Fruit fly (Drosophila melanogaster): Measurements from ENCODE around the gene EMC2B.

The EMC2B gene

dm6 chr3R:16987924-16988298 lies 3.8 kb downstream of the EMC2B start (continued):
- no peak for TF ChIP-seq corto (GFP tag; optimal IDR thresholded peaks at IDR 0.05)
- peak; percentile 24 for TF ChIP-seq CG15269 (tag; optimal IDR thresholded peaks at IDR 0.05)
- no peak for TF ChIP-seq CG2129 (GFP tag; IDR thresholded peaks at IDR 0.05; ENCODE audit: partially characterized antibody)
- TF ChIP-seq CG8290 (GFP tag; optimal IDR thresholded peaks at IDR 0.05), result no peak
- TF ChIP-seq CG8290 (tag; optimal IDR thresholded peaks at IDR 0.05), result no peak
- no peak for TF ChIP-seq CG1529 (GFP tag; optimal IDR thresholded peaks at IDR 0.05)
- no peak for TF ChIP-seq CG6654 (GFP tag; optimal IDR thresholded peaks at IDR 0.05)
- no peak for TF ChIP-seq tap (tag; optimal IDR thresholded peaks at IDR 0.05)
- TF ChIP-seq CG31365 (tag; optimal IDR thresholded peaks at IDR 0.05), result no peak
- peak; percentile 23 for TF ChIP-seq Vsx1 (GFP tag; optimal IDR thresholded peaks at IDR 0.05)
- no peak for TF ChIP-seq CG18764 (GFP tag; optimal IDR thresholded peaks at IDR 0.05)
- no peak for TF ChIP-seq CG32532 (GFP tag; IDR thresholded peaks at IDR 0.05)
- TF ChIP-seq unpg (GFP tag; optimal IDR thresholded peaks at IDR 0.05), result peak; percentile 33
- TF ChIP-seq psq (GFP tag; optimal IDR thresholded peaks at IDR 0.05), result no peak
- TF ChIP-seq h (optimal IDR thresholded peaks at IDR 0.05), result no peak
- TF ChIP-seq p53 (GFP tag; optimal IDR thresholded peaks at IDR 0.05), result no peak
- no peak for TF ChIP-seq CG11695 (GFP tag; IDR thresholded peaks at IDR 0.05)
- TF ChIP-seq ind (GFP tag; optimal IDR thresholded peaks at IDR 0.05), result no peak
- TF ChIP-seq CG11085 (GFP tag; IDR thresholded peaks at IDR 0.05), result no peak
- TF ChIP-seq sna (GFP tag; IDR thresholded peaks at IDR 0.05; ENCODE audit: partially characterized antibody), result no peak
- no peak for TF ChIP-seq fd3F (GFP tag; optimal IDR thresholded peaks at IDR 0.05)
- peak; percentile 11 for TF ChIP-seq CG11504 (tag; optimal IDR thresholded peaks at IDR 0.05)
- peak; percentile 10 for TF ChIP-seq ATbp (GFP tag; optimal IDR thresholded peaks at IDR 0.05)
- no peak for TF ChIP-seq CG3726 (GFP tag; IDR thresholded peaks at IDR 0.05)
- no peak for TF ChIP-seq CG31441 (GFP tag; IDR thresholded peaks at IDR 0.05)
- TF ChIP-seq Drgx (GFP tag; IDR thresholded peaks at IDR 0.05), result no peak

- TF ChIP-seq ftz-f1 (GFP tag; optimal IDR thresholded peaks at IDR 0.05) (peak; percentile 86), ERR (GFP tag; optimal IDR thresholded peaks at IDR 0.05) (peak; percentile 11), ttk (GFP tag; IDR thresholded peaks at IDR 0.05) (no peak), oc (tag; optimal IDR thresholded peaks at IDR 0.05) (peak; percentile 34), CG12219 (GFP tag; optimal IDR thresholded peaks at IDR 0.05) (no peak), HLH3B (GFP tag; IDR thresholded peaks at IDR 0.05) (peak; percentile 52; the same call in 1 of the 2 replicates), mirr (GFP tag; optimal IDR thresholded peaks at IDR 0.05) (peak; percentile 75), CG34422 (GFP tag; IDR thresholded peaks at IDR 0.05) (peak; percentile 34; the same call in 1 of the 3 replicates), Trl (optimal IDR thresholded peaks at IDR 0.05) (peak; percentile 56 to 74), Trl (GFP tag; optimal IDR thresholded peaks at IDR 0.05) (no peak), CG11504 (tag; optimal IDR thresholded peaks at IDR 0.05) (peak; percentile 45), Awh (GFP tag; IDR thresholded peaks at IDR 0.05) (0 out of 2 replicates have a peak, but pooled peaks have one; percentile 43), lmd (GFP tag; IDR thresholded peaks at IDR 0.05) (peak; percentile 32; the same call in 1 of the 2 replicates), CG11560 (tag; IDR thresholded peaks at IDR 0.05) (0 out of 3 replicates have a peak, but pooled peaks have one; percentile 6), Pdp1 (GFP tag; optimal IDR thresholded peaks at IDR 0.05) (no peak), CG7963 (GFP tag; IDR thresholded peaks at IDR 0.05; ENCODE audit: partially characterized antibody) (0 out of 3 replicates have a peak, but pooled peaks have one; percentile 34), Hr51 (GFP tag; optimal IDR thresholded peaks at IDR 0.05) (peak in 1 of 2 experiments; percentile 24), CG2116 (GFP tag; optimal IDR thresholded peaks at IDR 0.05) (no peak), CG8290 (GFP tag; optimal IDR thresholded peaks at IDR 0.05) (no peak), CG8290 (tag; optimal IDR thresholded peaks at IDR 0.05) (peak in 1 of 2 experiments; percentile 49), D (optimal IDR thresholded peaks at IDR 0.05) (peak; percentile 1), D (GFP tag; optimal IDR thresholded peaks at IDR 0.05) (no peak), Dbx (GFP tag; IDR thresholded peaks at IDR 0.05) (peak; percentile 74; the same call in 2 of the 3 replicates), sens (GFP tag) (no peak), amos (GFP tag; IDR thresholded peaks at IDR 0.05; ENCODE audit: partially characterized antibody) (peak; percentile 51; the same call in 1 of the 2 replicates), Med (GFP tag) (peak; percentile 76), CG12299 (tag; optimal IDR thresholded peaks at IDR 0.05) (no peak), CG32532 (GFP tag; IDR thresholded peaks at IDR 0.05) (peak; percentile 29)
These were observed 4.3 kb downstream of the EMC2B start, which contains the start of gene CG18622 for dm6 chr3R:16987220-16987923. CG18622 (minus strand) TSS chr3R:16987732.
